Worm (Caenorhabditis elegans) whole organism, L4/young adult: ENCODE results near the gene C27A2.12.
A peak's percentile ranks its signal among the peaks of the same experiment; 100 is the strongest.

Experiments
- W03F9.2 ChIP-seq: fragments of 150-350 bp; optimal IDR thresholded peaks from 2 replicates; lab custom pipeline; 2014; ENCODE audit warnings: missing biosample characterization, missing genetic modification characterization
- dao-5 ChIP-seq: sonication (generic microtip); optimal IDR thresholded peaks from 2 replicates; lab custom pipeline; 2016; ENCODE audit warnings: missing genotype, missing genetic modification characterization, moderate library complexity, missing compliant biosample characterization
- him-1 ChIP-seq: sonication (generic microtip); optimal IDR thresholded peaks from 2 replicates; lab custom pipeline; 2016; ENCODE audit warnings: missing genotype, missing genetic modification reagents, missing genetic modification characterization, missing compliant biosample characterization

C27A2.12 gene

ce11 chrII:5049865-5050342, 8.0 kb downstream of the C27A2.12 start, which contains the start of gene F33G12.6:
F33G12.6 (plus strand) TSS chrII:5049915.
- TF ChIP-seq him-1, result no peak
- TF ChIP-seq dao-5 (tag; lab: Kevin White, UChicago), result no peak
- TF ChIP-seq W03F9.2, result no peak

DNA sequence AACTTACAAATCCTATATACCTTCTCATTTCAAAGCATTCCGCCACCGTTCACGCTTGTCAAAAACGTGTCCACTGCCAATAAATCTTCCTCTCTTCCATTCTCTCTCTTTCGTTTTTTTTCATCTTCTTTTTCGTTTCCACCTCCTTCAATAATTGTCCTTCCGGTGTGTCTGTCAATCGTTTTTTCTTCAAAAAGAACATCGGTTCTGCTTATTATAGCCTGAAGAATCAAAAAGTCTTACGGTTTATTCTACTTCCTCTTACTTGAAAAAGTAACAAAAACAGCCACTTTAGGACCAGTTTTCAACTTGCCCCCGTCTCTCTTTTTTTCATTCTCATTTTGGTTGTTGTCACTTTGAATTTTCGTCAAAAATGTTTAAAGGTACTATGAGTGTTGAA, 8.7 kb downstream of the C27A2.12 start:
- no peak for TF ChIP-seq W03F9.2
- TF ChIP-seq dao-5 (tag; lab: Kevin White, UChicago), result no peak
- TF ChIP-seq him-1, result no peak

DNA sequence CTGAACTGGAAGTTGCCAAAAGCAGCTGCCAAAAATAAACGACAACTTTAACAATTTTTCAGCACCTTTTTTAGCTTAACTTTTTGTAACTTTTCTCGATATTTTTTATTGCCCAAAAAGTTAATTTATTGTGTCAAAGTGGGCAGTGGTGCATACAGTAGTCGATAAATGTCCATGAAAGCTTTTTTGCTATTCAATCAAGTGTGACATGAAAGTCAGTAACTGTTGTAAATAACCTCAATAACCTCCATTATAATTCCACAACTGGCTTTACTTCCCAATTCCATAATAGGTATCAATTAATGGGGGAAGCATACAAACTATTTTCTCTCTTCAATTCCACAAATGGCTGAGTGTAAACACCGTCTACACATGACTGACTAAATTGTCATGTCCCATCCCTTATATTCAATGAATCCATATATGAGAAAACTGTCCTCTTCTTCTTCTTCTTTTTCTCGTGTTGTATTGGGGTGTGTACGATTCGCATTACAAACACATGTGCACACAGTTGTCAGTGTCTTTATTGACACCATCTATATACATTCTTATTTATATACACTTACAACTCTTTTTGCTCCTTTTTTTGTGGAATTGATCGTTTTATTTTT, 9.6 kb downstream of the C27A2.12 start:
- TF ChIP-seq dao-5 (tag; lab: Kevin White, UChicago) (no peak), W03F9.2 (no peak), him-1 (no peak)

- TF ChIP-seq him-1 (no peak), W03F9.2 (no peak), dao-5 (tag; lab: Kevin White, UChicago) (no peak)
Observed at ce11 chrII:5047279-5047678, 10.7 kb downstream of the C27A2.12 start.

DNA sequence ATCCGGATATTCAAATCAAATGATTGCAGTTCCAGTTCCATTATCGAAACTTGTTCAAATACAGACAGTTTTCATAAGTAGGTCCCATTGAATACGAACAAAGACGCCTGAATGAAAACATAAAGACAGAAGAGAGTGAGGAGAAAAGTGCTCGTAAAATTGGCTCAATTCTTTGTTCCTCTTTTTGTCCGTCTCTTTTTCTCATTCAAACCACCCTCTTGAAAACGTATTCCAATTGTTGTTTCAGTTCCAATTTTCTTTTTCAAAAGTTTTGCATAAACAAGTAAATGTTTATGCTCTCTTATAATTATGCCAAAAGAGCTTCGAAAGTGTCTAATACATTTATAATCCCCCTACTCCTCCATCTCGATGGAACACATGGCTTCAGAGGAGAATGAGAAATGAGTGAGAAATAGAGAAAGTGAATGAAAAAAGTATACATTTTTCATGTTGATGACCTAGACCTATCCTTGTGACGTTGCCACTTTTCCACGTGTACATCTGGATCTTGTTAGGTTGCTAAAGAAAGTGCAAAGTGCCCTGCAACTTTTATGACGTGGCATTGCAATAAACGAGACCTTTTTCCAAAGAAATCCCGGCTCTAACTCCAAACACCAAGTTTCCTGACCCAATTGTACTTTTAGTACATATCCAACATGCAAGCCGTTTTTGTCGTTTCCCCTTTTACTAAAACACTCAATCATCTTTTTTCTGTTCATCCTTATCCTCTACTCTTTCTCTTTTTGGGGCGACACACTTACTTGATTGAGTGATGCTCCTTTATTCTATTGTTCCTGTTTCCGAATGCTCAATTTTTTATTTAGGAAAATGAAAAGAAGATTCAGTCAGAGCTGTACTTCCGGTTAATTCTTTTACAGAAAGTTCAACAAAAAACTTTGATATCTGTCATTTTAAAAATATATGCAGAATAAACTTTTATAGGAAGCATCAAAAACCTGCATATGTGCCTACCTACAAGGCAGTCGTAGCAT, 11.4 kb downstream of the C27A2.12 start:
- TF ChIP-seq W03F9.2, result no peak
- TF ChIP-seq him-1, result no peak
- no peak for TF ChIP-seq dao-5 (tag; lab: Kevin White, UChicago)

DNA sequence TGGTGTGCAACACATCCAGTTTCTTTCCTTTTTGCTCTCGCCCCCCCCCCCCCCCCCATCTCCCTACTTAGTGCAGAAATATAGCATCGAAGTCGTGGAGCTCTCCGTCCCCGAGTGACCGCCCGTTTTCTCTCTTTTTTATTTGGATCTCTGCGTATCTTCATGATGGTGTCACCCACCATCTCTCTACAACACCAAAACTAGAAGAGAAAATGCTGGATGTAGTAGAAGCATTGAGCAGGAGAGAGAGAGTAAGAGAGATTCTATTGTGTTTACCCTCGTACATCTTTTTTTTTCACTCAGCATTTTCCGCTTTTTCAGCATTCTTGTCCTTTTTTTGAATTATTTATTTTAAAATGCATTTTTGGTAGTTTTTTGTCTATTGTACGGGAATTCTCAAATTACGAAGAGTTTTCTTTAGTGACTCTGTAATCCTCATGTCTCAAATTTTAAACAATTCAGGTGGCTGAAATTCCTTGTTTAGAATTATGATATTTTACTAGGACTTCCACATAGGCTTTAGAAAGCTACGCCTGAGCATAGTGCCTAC, 15.5 kb downstream of the C27A2.12 start:
- TF ChIP-seq W03F9.2 (no peak), him-1 (no peak), dao-5 (tag; lab: Kevin White, UChicago) (no peak)

DNA sequence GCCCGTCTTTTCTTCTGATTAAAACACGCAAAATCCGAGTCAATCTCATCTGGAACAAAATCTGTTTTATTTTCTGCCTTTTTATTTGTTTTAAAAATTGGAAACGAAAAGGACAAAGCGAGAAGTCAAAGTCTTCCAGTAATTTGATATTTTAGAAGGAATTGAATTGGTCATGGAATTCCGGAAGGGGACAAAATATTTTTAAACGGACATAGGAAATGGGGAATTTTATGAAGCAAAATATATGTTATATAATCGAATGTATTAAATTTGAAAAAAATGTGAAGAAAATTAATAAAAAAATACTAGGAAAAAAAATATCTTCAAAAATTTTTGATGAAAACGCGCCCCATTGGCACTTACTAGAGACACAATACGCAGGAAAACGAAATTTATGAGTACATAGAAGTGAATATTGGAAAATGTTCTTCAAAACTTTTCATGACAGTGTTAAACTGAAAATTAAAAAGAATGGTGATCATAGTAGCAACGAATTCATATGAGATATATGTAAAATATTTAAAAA, 17.2 kb downstream of the C27A2.12 start, which contains the start of gene F33G12.7:
Gene F33G12.7, minus strand, starts transcription at position 51 of the 526 bp plus-strand sequence.
- TF ChIP-seq him-1, result no peak
- TF ChIP-seq W03F9.2, result no peak
- no peak for TF ChIP-seq dao-5 (tag; lab: Kevin White, UChicago)

- TF ChIP-seq him-1 (no peak), W03F9.2 (no peak), dao-5 (tag; lab: Kevin White, UChicago) (no peak)
Observed at ce11 chrII:5039912-5040311, 18.0 kb downstream of the C27A2.12 start, which contains the start of gene golg-2. golg-2 (minus strand) TSS chrII:5040091.

DNA sequence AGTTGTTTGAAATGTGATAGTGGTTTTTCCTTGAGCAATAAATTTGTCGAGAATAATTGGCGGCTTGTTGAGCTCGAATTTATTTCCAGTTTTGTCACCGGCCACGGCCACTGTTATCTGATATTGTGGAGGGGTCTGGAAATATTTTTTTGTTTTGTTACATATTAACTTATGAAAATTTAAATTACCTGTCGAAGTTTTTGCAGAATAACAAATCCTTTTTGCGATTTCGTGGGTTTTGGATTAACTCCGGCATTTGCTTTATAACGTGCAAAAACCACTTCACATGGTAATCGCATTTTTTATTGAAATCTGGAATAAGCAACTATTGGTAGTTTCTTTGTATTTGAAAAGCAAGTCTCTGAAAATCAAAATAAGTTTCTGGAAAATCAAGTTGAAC, 21.8 kb downstream of the C27A2.12 start, which contains the start of gene lrr-1:
Gene lrr-1, minus strand, starts transcription at position 312 of the 400 bp plus-strand sequence.
- TF ChIP-seq him-1 (no peak), dao-5 (tag; lab: Kevin White, UChicago) (no peak)

DNA sequence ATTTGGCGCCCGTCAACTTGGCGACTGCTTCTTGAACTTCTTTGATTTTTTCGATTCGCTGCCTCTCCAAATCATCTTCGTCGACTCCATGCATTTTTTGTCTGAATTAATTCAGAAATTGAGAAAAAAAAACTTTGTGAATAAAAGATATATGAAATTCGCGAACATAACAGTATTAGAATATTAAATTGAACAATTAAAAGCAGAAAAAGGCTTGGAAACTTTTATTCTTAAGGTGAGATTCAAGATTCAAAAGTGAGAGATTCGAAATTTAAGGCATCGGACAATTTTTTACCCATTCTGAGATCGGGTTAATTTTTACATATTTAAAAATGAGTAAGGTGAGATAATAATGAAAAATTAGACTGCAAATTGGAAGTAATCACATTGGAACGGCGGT, 24.0 kb downstream of the C27A2.12 start, which contains the start of gene F33G12.3:
Gene F33G12.3, minus strand, starts transcription at position 101 of the 400 bp plus-strand sequence.
- no peak for TF ChIP-seq W03F9.2
- TF ChIP-seq dao-5 (tag; lab: Kevin White, UChicago), result no peak
- TF ChIP-seq him-1, result no peak

- peak; percentile 59 for TF ChIP-seq dao-5 (tag; lab: Kevin White, UChicago)
- TF ChIP-seq W03F9.2, result no peak
- TF ChIP-seq him-1, result peak; percentile 54
Observed at ce11 chrII:5032669-5033068, 25.3 kb downstream of the C27A2.12 start.

ce11 chrII:5031612-5032011, 26.3 kb downstream of the C27A2.12 start, which contains the start of gene wdr-83:
wdr-83 (minus strand) TSS chrII:5031712.
- TF ChIP-seq dao-5 (tag; lab: Kevin White, UChicago), result no peak
- no peak for TF ChIP-seq him-1
- TF ChIP-seq W03F9.2, result no peak

DNA sequence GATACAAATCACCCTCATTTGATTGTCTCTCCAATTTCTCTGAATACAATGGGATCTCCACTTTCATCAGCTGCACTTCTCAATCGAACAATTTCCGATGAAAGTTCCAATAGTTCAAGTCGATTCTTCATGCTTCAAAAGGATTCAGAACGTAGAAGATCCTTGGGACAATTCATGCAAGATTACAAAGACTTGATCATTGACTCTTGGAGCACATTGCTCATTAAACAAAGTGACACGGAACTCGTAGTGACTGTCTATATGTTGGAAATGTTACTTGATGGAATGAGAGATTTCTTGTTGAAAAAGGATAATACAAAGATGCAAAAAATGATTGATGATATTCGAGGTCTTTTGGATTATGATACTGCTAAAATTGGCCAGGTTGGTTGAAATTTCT, 30.0 kb downstream of the C27A2.12 start:
- TF ChIP-seq W03F9.2, result no peak
- no peak for TF ChIP-seq him-1
- TF ChIP-seq dao-5 (tag; lab: Kevin White, UChicago), result no peak

ce11 chrII:5022381-5022855, 35.5 kb downstream of the C27A2.12 start, which contains the start of the genes nsy-1 and F59A6.13:
nsy-1 (plus strand) TSS chrII:5022757.
F59A6.13 (plus strand) TSS chrII:5022805.
- TF ChIP-seq W03F9.2, result no peak
- TF ChIP-seq dao-5 (tag; lab: Kevin White, UChicago), result no peak
- TF ChIP-seq him-1, result no peak
